Fruit fly (Drosophila melanogaster) whole organism, embryonic: ENCODE measurements around the gene mRpS18B.
A peak's percentile ranks its signal among the peaks of the same experiment; 100 is the strongest.

Source experiments
- Ada2b ChIP-seq: fragments of 200-800 bp; sonication (Bioruptor generic); IDR thresholded peaks from 2 replicates; pipeline ENCODE4 v1.3.6; 2022; ENCODE audit warnings: missing biosample characterization, missing genetic modification characterization
- BtbVII ChIP-seq: fragments of 200-800 bp; sonication (Bioruptor generic); optimal IDR thresholded peaks from 3 replicates; lab custom pipeline; 2017; ENCODE audit warnings: missing biosample characterization, mild to moderate bottlenecking, missing genetic modification characterization
- CG10267 ChIP-seq: fragments of 200-800 bp; sonication (Bioruptor generic); optimal IDR thresholded peaks from 2 replicates; lab custom pipeline; 2018; ENCODE audit warnings: missing biosample characterization, mild to moderate bottlenecking, missing genetic modification characterization, moderate library complexity
- CG10366 ChIP-seq: fragments of 200-800 bp; sonication (Bioruptor generic); IDR thresholded peaks from 2 replicates; pipeline ENCODE4 v1.3.6; 2022; ENCODE audit warnings: missing biosample characterization, missing genetic modification characterization
- CG10959 ChIP-seq: fragments of 200-800 bp; sonication (Bioruptor generic); IDR thresholded peaks from 2 replicates; pipeline ENCODE4 v1.3.6; 2022; ENCODE audit warnings: missing biosample characterization, missing genetic modification characterization
- CG11247 ChIP-seq: fragments of 200-800 bp; sonication (Bioruptor generic); IDR thresholded peaks from 2 replicates; pipeline ENCODE4 v1.3.6; 2022; ENCODE audit warnings: missing biosample characterization, missing genetic modification characterization
- CG11560 ChIP-seq: fragments of 200-800 bp; sonication (Bioruptor generic); IDR thresholded peaks from 3 replicates; pipeline ENCODE4 v1.3.6; 2022; ENCODE audit warnings: missing biosample characterization, missing genetic modification characterization
- CG12299 ChIP-seq: fragments of 200-800 bp; sonication (Bioruptor generic); optimal IDR thresholded peaks from 2 replicates; lab custom pipeline; 2018; ENCODE audit warnings: missing biosample characterization, mild to moderate bottlenecking, missing genetic modification characterization
- CG13424 ChIP-seq: fragments of 200-800 bp; sonication (Bioruptor generic); optimal IDR thresholded peaks from 2 replicates; lab custom pipeline; 2019; ENCODE audit warnings: missing biosample characterization, mild to moderate bottlenecking, missing genetic modification characterization, moderate library complexity
- CG14014 ChIP-seq: fragments of 200-800 bp; sonication (Bioruptor generic); IDR thresholded peaks from 2 replicates; pipeline ENCODE4 v1.3.6; 2022; ENCODE audit warnings: missing biosample characterization, missing genetic modification characterization
- CG14050 ChIP-seq: fragments of 200-800 bp; sonication (Bioruptor generic); IDR thresholded peaks from 3 replicates; pipeline ENCODE4 v1.3.6; 2022; ENCODE audit warnings: missing biosample characterization, missing genetic modification characterization
- CG1602 ChIP-seq: fragments of 200-800 bp; sonication (Bioruptor generic); optimal IDR thresholded peaks from 3 replicates; lab custom pipeline; 2016; ENCODE audit warnings: missing biosample characterization, missing genetic modification characterization
- CG1603 ChIP-seq: fragments of 200-800 bp; sonication (Bioruptor generic); optimal IDR thresholded peaks from 2 replicates; lab custom pipeline; 2019; ENCODE audit warnings: missing biosample characterization, mild to moderate bottlenecking, missing genetic modification characterization, moderate library complexity
- CG17328 ChIP-seq: fragments of 200-800 bp; sonication (Bioruptor generic); IDR thresholded peaks from 2 replicates; pipeline ENCODE4 v1.3.6; 2022; ENCODE audit warnings: missing biosample characterization, missing genetic modification characterization
- CG17385 ChIP-seq: fragments of 200-800 bp; sonication (Bioruptor generic); optimal IDR thresholded peaks from 3 replicates; lab custom pipeline; 2018; ENCODE audit warnings: missing biosample characterization, mild to moderate bottlenecking, missing genetic modification characterization
- CG1832 ChIP-seq: fragments of 200-800 bp; sonication (Bioruptor generic); optimal IDR thresholded peaks from 2 replicates; lab custom pipeline; 2017; ENCODE audit warnings: missing biosample characterization, mild to moderate bottlenecking, missing genetic modification characterization, inconsistent platforms
- CG30431 ChIP-seq: fragments of 200-800 bp; sonication (Bioruptor generic); optimal IDR thresholded peaks from 2 replicates; lab custom pipeline; 2017; ENCODE audit warnings: missing biosample characterization, missing genetic modification characterization
- CG33557 ChIP-seq: fragments of 200-800 bp; sonication (Bioruptor generic); optimal IDR thresholded peaks from 2 replicates; lab custom pipeline; 2019; ENCODE audit warnings: missing biosample characterization, mild to moderate bottlenecking, missing genetic modification characterization, moderate library complexity
- CG6254 ChIP-seq: fragments of 200-800 bp; sonication (Bioruptor generic); optimal IDR thresholded peaks from 3 replicates; lab custom pipeline; 2017; ENCODE audit warnings: mild to moderate bottlenecking, missing biosample characterization, missing genetic modification reagents, missing genetic modification characterization
- CG6813 ChIP-seq: fragments of 200-800 bp; sonication (Bioruptor generic); optimal IDR thresholded peaks from 2 replicates; lab custom pipeline; 2017; ENCODE audit warnings: missing biosample characterization, missing genetic modification characterization, mild to moderate bottlenecking, moderate library complexity, missing genetic modification reagents
- CG6854 ChIP-seq: fragments of 200-800 bp; sonication (Bioruptor generic); optimal IDR thresholded peaks from 3 replicates; lab custom pipeline; 2017; ENCODE audit warnings: missing biosample characterization, mild to moderate bottlenecking, missing genetic modification characterization
- CG9609 ChIP-seq: fragments of 200-800 bp; sonication (Bioruptor generic); optimal IDR thresholded peaks from 3 replicates; lab custom pipeline; 2016; ENCODE audit warnings: missing biosample characterization, missing genetic modification characterization
- CHES-1-like ChIP-seq: fragments of 200-800 bp; sonication (Bioruptor generic); optimal IDR thresholded peaks from 2 replicates; lab custom pipeline; 2016; ENCODE audit warnings: missing biosample characterization, missing genetic modification characterization
- Dip3 ChIP-seq: fragments of 200-800 bp; sonication (Bioruptor generic); optimal IDR thresholded peaks from 3 replicates; lab custom pipeline; 2016; ENCODE audit warnings: missing biosample characterization, missing genetic modification characterization
- Ets97D ChIP-seq: fragments of 200-800 bp; sonication (Bioruptor generic); optimal IDR thresholded peaks from 3 replicates; lab custom pipeline; 2016; ENCODE audit warnings: missing biosample characterization, missing genetic modification characterization
- HmgZ ChIP-seq: fragments of 200-800 bp; sonication (Bioruptor generic); optimal IDR thresholded peaks from 2 replicates; lab custom pipeline; 2018; ENCODE audit warnings: missing biosample characterization, mild to moderate bottlenecking, missing genetic modification characterization
- Hmr ChIP-seq: fragments of 200-800 bp; sonication (Bioruptor generic); optimal IDR thresholded peaks from 3 replicates; lab custom pipeline; 2017; ENCODE audit warnings: mild to moderate bottlenecking, missing biosample characterization, missing genetic modification reagents, missing genetic modification characterization
- Hr39 ChIP-seq: fragments of >200 bp; optimal IDR thresholded peaks from 2 replicates; lab custom pipeline; 2017
- NC2α ChIP-seq: fragments of 200-800 bp; sonication (Bioruptor generic); optimal IDR thresholded peaks from 2 replicates; lab custom pipeline; 2016; ENCODE audit warnings: missing biosample characterization, missing genetic modification characterization
- NK7.1 ChIP-seq: fragments of 200-800 bp; sonication (Bioruptor generic); optimal IDR thresholded peaks from 3 replicates; lab custom pipeline; 2016; ENCODE audit warnings: missing biosample characterization, missing genetic modification characterization
- NfI ChIP-seq: fragments of 200-800 bp; sonication (Bioruptor generic); optimal IDR thresholded peaks from 3 replicates; lab custom pipeline; 2018; ENCODE audit warnings: missing biosample characterization, mild to moderate bottlenecking, missing genetic modification characterization, moderate library complexity
- Oli ChIP-seq: fragments of 200-800 bp; sonication (Bioruptor generic); optimal IDR thresholded peaks from 2 replicates; lab custom pipeline; 2018; ENCODE audit warnings: missing biosample characterization, mild to moderate bottlenecking, missing genetic modification characterization, moderate library complexity
- ab ChIP-seq: fragments of 200-800 bp; sonication (Bioruptor generic); optimal IDR thresholded peaks from 2 replicates; lab custom pipeline; 2016; ENCODE audit warnings: missing biosample characterization, missing genetic modification characterization
- ara ChIP-seq: fragments of 200-800 bp; sonication (Bioruptor generic); IDR thresholded peaks from 2 replicates; pipeline ENCODE4 v1.3.6; 2022; ENCODE audit warnings: missing biosample characterization, missing genetic modification characterization
- bigmax ChIP-seq: fragments of 200-800 bp; sonication (Bioruptor generic); optimal IDR thresholded peaks from 2 replicates; lab custom pipeline; 2018; ENCODE audit warnings: missing biosample characterization, mild to moderate bottlenecking, missing genetic modification characterization
- crc ChIP-seq: fragments of 200-800 bp; sonication (Bioruptor generic); optimal IDR thresholded peaks from 2 replicates; lab custom pipeline; 2016; ENCODE audit warnings: missing biosample characterization, missing genetic modification characterization
- crol ChIP-seq: fragments of 200-800 bp; sonication (Bioruptor generic); IDR thresholded peaks from 2 replicates; pipeline ENCODE4 v1.3.6; 2022; ENCODE audit warnings: missing biosample characterization, missing genetic modification characterization
- dmrt11E ChIP-seq: fragments of 200-800 bp; sonication (Bioruptor generic); optimal IDR thresholded peaks from 3 replicates; lab custom pipeline; 2018; ENCODE audit warnings: missing biosample characterization, mild to moderate bottlenecking, missing genetic modification characterization, moderate library complexity
- exex ChIP-seq: fragments of 200-800 bp; sonication (Bioruptor generic); optimal IDR thresholded peaks from 4 replicates; lab custom pipeline; 2018; ENCODE audit warnings: missing biosample characterization, mild to moderate bottlenecking, missing genetic modification characterization, moderate library complexity
- gce ChIP-seq: fragments of 200-800 bp; sonication (Bioruptor generic); IDR thresholded peaks from 3 replicates; pipeline ENCODE4 v1.3.6; 2022; ENCODE audit warnings: missing biosample characterization, missing genetic modification characterization
- gcm2 ChIP-seq: fragments of 200-800 bp; sonication (Bioruptor generic); optimal IDR thresholded peaks from 2 replicates; lab custom pipeline; 2016; ENCODE audit warnings: missing biosample characterization, missing genetic modification characterization
- grau ChIP-seq: fragments of 200-800 bp; optimal IDR thresholded peaks from 3 replicates; lab custom pipeline; 2019; ENCODE audit warnings: missing biosample characterization, mild to moderate bottlenecking, missing genetic modification characterization, moderate library complexity
- inv ChIP-seq: fragments of 200-800 bp; sonication (Bioruptor generic); IDR thresholded peaks from 2 replicates; pipeline ENCODE4 v1.3.6; 2022; ENCODE audit warnings: missing biosample characterization, missing genetic modification characterization; ENCODE audit not compliant: partially characterized antibody
- jigr1 ChIP-seq: fragments of 200-800 bp; sonication (Bioruptor generic); IDR thresholded peaks from 3 replicates; pipeline ENCODE4 v1.3.6; 2022; ENCODE audit warnings: missing biosample characterization, missing genetic modification characterization
- mirr ChIP-seq: fragments of 200-800 bp; sonication (Bioruptor generic); optimal IDR thresholded peaks from 3 replicates; lab custom pipeline; 2018; ENCODE audit warnings: missing biosample characterization, mild to moderate bottlenecking, missing genetic modification characterization
- pho ChIP-seq: fragments of 200-800 bp; sonication (Bioruptor generic); optimal IDR thresholded peaks from 2 replicates; lab custom pipeline; 2016; ENCODE audit warnings: missing biosample characterization, missing genetic modification characterization
- pita ChIP-seq: fragments of 200-800 bp; sonication (Bioruptor generic); optimal IDR thresholded peaks from 2 replicates; lab custom pipeline; 2017; ENCODE audit warnings: missing biosample characterization, mild to moderate bottlenecking, missing genetic modification characterization
- pzg ChIP-seq: fragments of 200-800 bp; sonication (Bioruptor generic); optimal IDR thresholded peaks from 3 replicates; lab custom pipeline; 2018; ENCODE audit warnings: missing biosample characterization, mild to moderate bottlenecking, missing genetic modification characterization, moderate library complexity
- salm ChIP-seq: fragments of 200-800 bp; sonication (Bioruptor generic); optimal IDR thresholded peaks from 2 replicates; lab custom pipeline; 2018; ENCODE audit warnings: missing biosample characterization, mild to moderate bottlenecking, missing genetic modification characterization
- slbo ChIP-seq: fragments of 200-800 bp; sonication (Bioruptor generic); IDR thresholded peaks from 2 replicates; pipeline ENCODE4 v1.3.6; 2022; ENCODE audit warnings: missing biosample characterization, missing genetic modification characterization
- sug ChIP-seq: fragments of 200-800 bp; optimal IDR thresholded peaks from 2 replicates; lab custom pipeline; 2019; ENCODE audit warnings: missing biosample characterization, mild to moderate bottlenecking, missing genetic modification characterization, moderate library complexity

Gene mRpS18B

DNA sequence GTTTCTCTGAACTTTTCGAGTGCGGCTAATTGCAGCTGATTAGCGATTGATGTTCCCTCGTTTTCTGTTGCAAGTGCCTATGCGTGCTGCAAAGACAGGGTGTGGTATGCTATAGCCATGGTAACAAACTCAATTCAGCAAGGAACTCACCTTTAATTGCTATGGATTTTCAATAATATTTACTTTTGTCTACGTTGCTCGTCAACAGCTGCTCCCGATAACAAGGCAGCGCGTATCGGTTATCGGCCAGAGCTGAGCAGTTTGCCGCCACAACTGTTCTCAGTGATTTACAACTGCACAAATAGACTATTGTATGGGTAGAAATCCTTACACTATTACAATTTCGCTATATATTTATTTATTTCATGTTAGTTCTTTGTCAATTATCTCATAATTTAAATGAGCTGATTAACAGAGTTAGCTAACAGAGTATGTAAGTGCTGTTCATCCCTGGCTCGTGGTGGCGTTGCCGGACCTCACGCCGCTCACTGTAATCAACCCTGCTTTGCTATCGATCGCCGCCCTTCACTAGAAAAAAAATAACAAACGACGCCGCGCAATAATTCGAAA is 21.7 kb downstream of the mRpS18B start, which contains the start of the genes pr and neb (continued):
- TF ChIP-seq CG14050 (GFP tag; lab: Robert Waterston, UW) (peak; percentile 63; the same call in 2 of the 3 replicates), CHES-1-like (no peak), gcm2 (GFP tag; lab: Kevin White, UChicago) (no peak), pho (GFP tag; lab: Kevin White, UChicago) (peak; percentile 23), NK7.1 (GFP tag; lab: Kevin White, UChicago) (peak; percentile 16), bigmax (GFP tag; lab: Kevin White, UChicago) (no peak), salm (tag; lab: Kevin White, UChicago) (no peak), CG11560 (tag; lab: Robert Waterston, UW) (no peak), CG12299 (tag; lab: Kevin White, UChicago) (peak; percentile 36), CG1602 (GFP tag; lab: Kevin White, UChicago) (peak; percentile 56), ab (GFP tag; lab: Kevin White, UChicago) (no peak), CG33557 (peak; percentile 46), inv (GFP tag; lab: Robert Waterston, UW) (peak; percentile 35; the same call in 1 of the 2 replicates), CG10267 (tag; lab: Kevin White, UChicago) (peak; percentile 60), NfI (peak; percentile 52), pzg (GFP tag; lab: Kevin White, UChicago) (peak; percentile 72), crc (GFP tag; lab: Kevin White, UChicago) (no peak), CG10959 (GFP tag; lab: Robert Waterston, UW) (peak; percentile 48), dmrt11E (tag; lab: Kevin White, UChicago) (peak; percentile 67), CG11247 (GFP tag; lab: Robert Waterston, UW) (peak; percentile 60; the same call in 1 of the 2 replicates), BtbVII (GFP tag; lab: Kevin White, UChicago) (no peak), CG1832 (no peak), CG14014 (GFP tag; lab: Robert Waterston, UW) (peak; percentile 77), CG10366 (GFP tag; lab: Robert Waterston, UW) (peak; percentile 59; the same call in 1 of the 2 replicates), ara (GFP tag; lab: Robert Waterston, UW) (no peak), Ets97D (peak; percentile 73), grau (tag; lab: Kevin White, UChicago) (peak; percentile 66), Hmr (GFP tag; lab: Kevin White, UChicago) (peak; percentile 77), CG17385 (peak; percentile 30), Dip3 (peak; percentile 24), CG9609 (GFP tag; lab: Kevin White, UChicago) (no peak), sug (peak; percentile 73), CG13424 (peak; percentile 74), pita (no peak), CG1603 (tag; lab: Kevin White, UChicago) (peak; percentile 76), gce (no peak), Oli (tag; lab: Kevin White, UChicago) (peak; percentile 40), mirr (no peak), HmgZ (tag; lab: Kevin White, UChicago) (peak; percentile 49), crol (GFP tag; lab: Robert Waterston, UW) (no peak), CG6813 (GFP tag; lab: Kevin White, UChicago) (no peak), CG17328 (GFP tag; lab: Robert Waterston, UW) (peak; percentile 73; the same call in 1 of the 2 replicates), slbo (GFP tag; lab: Robert Waterston, UW) (peak; percentile 74), CG6854 (GFP tag; lab: Kevin White, UChicago) (no peak), jigr1 (GFP tag; lab: Robert Waterston, UW) (no peak), Hr39 (no peak), exex (tag; lab: Kevin White, UChicago) (peak; percentile 25), Ada2b (GFP tag; lab: Robert Waterston, UW) (peak; percentile 77), CG6254 (peak; percentile 33), CG30431 (GFP tag; lab: Kevin White, UChicago) (peak; percentile 24), NC2α (GFP tag; lab: Kevin White, UChicago) (no peak)
